Worm (Caenorhabditis elegans) whole organism, midembryonic: ENCODE measurements around the gene jmjd-2.

Source experiments
- T22C8.4 ChIP-seq: fragments of 200-800 bp; sonication (Bioruptor generic); IDR thresholded peaks from 2 replicates; pipeline ENCODE4 v1.3.6; 2022; ENCODE audit warnings: missing genetic modification characterization, missing compliant biosample characterization
- cog-1 ChIP-seq: sonication (generic microtip); optimal IDR thresholded peaks from 2 replicates; lab custom pipeline; 2016; ENCODE audit warnings: missing genetic modification characterization, missing compliant biosample characterization
- flt-1 ChIP-seq: fragments of 200-800 bp; sonication (Bioruptor generic); IDR thresholded peaks from 2 replicates; pipeline ENCODE4 v1.3.6; 2022; ENCODE audit warnings: missing genetic modification characterization, missing compliant biosample characterization
- klf-2 ChIP-seq: fragments of 200-800 bp; sonication (Bioruptor generic); conservative IDR thresholded peaks from 2 replicates; pipeline ENCODE4 v1.3.6; 2022; ENCODE audit warnings: missing genetic modification reagents, missing genetic modification characterization, missing compliant biosample characterization
- med-1 ChIP-seq: sonication (generic microtip); optimal IDR thresholded peaks from 2 replicates; lab custom pipeline; 2017; ENCODE audit warnings: missing genetic modification characterization, mild to moderate bottlenecking, missing compliant biosample characterization, antibody characterized with exemption, missing genetic modification reagents; ENCODE audit not compliant: insufficient read depth
- ref-1 ChIP-seq: fragments of 200-800 bp; sonication (Bioruptor generic); conservative IDR thresholded peaks from 2 replicates; pipeline ENCODE4 v1.3.6; 2022; ENCODE audit warnings: missing genetic modification reagents, missing genetic modification characterization, missing compliant biosample characterization
- ztf-23 ChIP-seq: fragments of 200-800 bp; sonication (Bioruptor generic); IDR thresholded peaks from 2 replicates; pipeline ENCODE4 v1.3.6; 2022; ENCODE audit warnings: missing genetic modification reagents, missing genetic modification characterization, missing compliant biosample characterization
- ztf-29 ChIP-seq: fragments of 200-800 bp; sonication (Bioruptor generic); IDR thresholded peaks from 2 replicates; pipeline ENCODE4 v1.3.6; 2022; ENCODE audit warnings: missing genetic modification reagents, missing genetic modification characterization, missing compliant biosample characterization

DNA sequence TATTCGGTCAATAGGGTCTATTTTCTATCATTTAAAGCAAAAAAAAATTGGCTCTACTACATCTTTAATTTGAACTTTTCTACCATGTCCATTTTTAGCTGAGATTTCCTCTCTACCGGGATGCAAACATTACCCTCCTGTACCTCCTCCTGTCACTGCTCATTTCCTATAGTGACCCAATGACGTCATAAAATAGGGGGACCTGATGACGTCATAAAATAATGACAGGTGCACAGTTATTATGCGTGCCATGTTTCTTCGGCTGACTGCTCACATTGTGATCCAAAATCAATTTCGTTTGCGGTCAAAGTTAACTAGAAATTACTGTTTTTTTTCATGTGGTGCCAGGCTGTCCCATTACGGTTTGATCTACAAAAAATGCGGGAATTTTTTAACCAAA is 56.5 kb downstream of the jmjd-2 start:
- TF ChIP-seq klf-2 (no peak), ztf-23 (GFP tag; lab: Robert Waterston, UW) (no peak), med-1 (GFP tag; lab: Kevin White, UChicago) (no peak), cog-1 (tag; lab: Kevin White, UChicago) (no peak), flt-1 (GFP tag; lab: Robert Waterston, UW) (no peak), ref-1 (GFP tag; lab: Robert Waterston, UW) (no peak), T22C8.4 (GFP tag; lab: Robert Waterston, UW) (no peak), ztf-29 (GFP tag; lab: Robert Waterston, UW) (no peak)
